Fruit fly (Drosophila melanogaster): Measurements from ENCODE around the gene CG4073.

Gene CG4073

DNA sequence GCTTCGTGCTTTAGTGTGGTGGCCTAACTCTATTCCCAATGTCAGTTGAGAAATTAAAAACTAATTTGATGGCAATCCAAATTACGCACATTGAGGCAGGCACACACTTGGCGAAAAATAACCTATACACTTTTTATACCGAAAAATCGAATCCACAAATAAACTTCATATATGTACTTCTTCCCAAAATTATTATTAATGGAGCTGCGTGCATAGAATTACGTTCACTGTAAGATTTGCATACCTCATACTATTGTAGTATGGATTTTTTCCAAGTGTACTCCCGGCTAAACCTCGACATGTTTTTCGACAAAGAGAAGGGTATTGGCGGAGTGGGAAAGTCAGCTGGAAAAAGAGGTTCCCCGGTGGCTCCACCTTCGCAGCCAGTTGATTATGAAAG lies 30.3 kb upstream of the CG4073 start (continued):
- TF ChIP-seq HLH54F (GFP tag; optimal IDR thresholded peaks at IDR 0.05) (peak; percentile 32), sc (optimal IDR thresholded peaks at IDR 0.05) (no peak), sc (GFP tag; optimal IDR thresholded peaks at IDR 0.05) (no peak), mam (GFP tag; optimal IDR thresholded peaks at IDR 0.05) (peak; percentile 41), ftz-f1 (GFP tag; optimal IDR thresholded peaks at IDR 0.05) (no peak), Fer2 (tag; optimal IDR thresholded peaks at IDR 0.05) (no peak), wor (GFP tag; IDR thresholded peaks at IDR 0.05) (peak; percentile 75), Hmx (GFP tag; optimal IDR thresholded peaks at IDR 0.05) (no peak), sd (tag; optimal IDR thresholded peaks at IDR 0.05) (peak; percentile 15), lbe (GFP tag; optimal IDR thresholded peaks at IDR 0.05) (no peak), Awh (GFP tag; IDR thresholded peaks at IDR 0.05) (peak; percentile 82), Lhr (GFP tag; optimal IDR thresholded peaks at IDR 0.05) (no peak), Hsf (GFP tag; optimal IDR thresholded peaks at IDR 0.05) (peak; percentile 33), CG8281 (tag; optimal IDR thresholded peaks at IDR 0.05) (peak; percentile 44), CG13624 (GFP tag; optimal IDR thresholded peaks at IDR 0.05) (peak; percentile 3), dmrt11E (tag; optimal IDR thresholded peaks at IDR 0.05) (peak; percentile 19), lilli (GFP tag; optimal IDR thresholded peaks at IDR 0.05) (peak; percentile 57), run (tag; optimal IDR thresholded peaks at IDR 0.05) (peak; percentile 32), lab (GFP tag; optimal IDR thresholded peaks at IDR 0.05) (peak; percentile 81), CG11504 (tag; optimal IDR thresholded peaks at IDR 0.05) (peak; percentile 89), CG8924 (tag; optimal IDR thresholded peaks at IDR 0.05) (peak; percentile 53), Oli (tag; optimal IDR thresholded peaks at IDR 0.05) (peak; percentile 79), Ets65A (GFP tag) (peak; percentile 96), CG15269 (tag; optimal IDR thresholded peaks at IDR 0.05) (peak; percentile 73), Xbp1 (GFP tag; optimal IDR thresholded peaks at IDR 0.05) (peak; percentile 63), bab2 (GFP tag; optimal IDR thresholded peaks at IDR 0.05) (peak; percentile 50), Drgx (GFP tag; IDR thresholded peaks at IDR 0.05) (peak; percentile 45), gem (tag; optimal IDR thresholded peaks at IDR 0.05) (peak; percentile 77), Xrp1 (GFP tag; IDR thresholded peaks at IDR 0.05) (peak; percentile 75), jing (GFP tag; optimal IDR thresholded peaks at IDR 0.05) (peak; percentile 50), Aef1 (GFP tag; IDR thresholded peaks at IDR 0.05) (peak; percentile 57; the same call in 1 of the 3 replicates), gce (GFP tag; IDR thresholded peaks at IDR 0.05) (0 out of 3 replicates have a peak, but pooled peaks have one; percentile 64), CG8478 (optimal IDR thresholded peaks at IDR 0.05) (no peak), CG11695 (GFP tag; IDR thresholded peaks at IDR 0.05) (peak; percentile 60; the same call in 1 of the 3 replicates), crc (GFP tag; optimal IDR thresholded peaks at IDR 0.05) (peak; percentile 29), CG15011 (GFP tag; optimal IDR thresholded peaks at IDR 0.05) (peak; percentile 41), Camta (GFP tag; optimal IDR thresholded peaks at IDR 0.05) (peak; percentile 56), CG12219 (GFP tag; optimal IDR thresholded peaks at IDR 0.05) (peak; percentile 63), chn (GFP tag; optimal IDR thresholded peaks at IDR 0.05) (peak; percentile 52), CG1233 (GFP tag; optimal IDR thresholded peaks at IDR 0.05) (peak; percentile 53), D (optimal IDR thresholded peaks at IDR 0.05) (no peak), D (GFP tag; optimal IDR thresholded peaks at IDR 0.05) (peak; percentile 50), Dek (tag; optimal IDR thresholded peaks at IDR 0.05) (peak; percentile 49), psq (GFP tag; optimal IDR thresholded peaks at IDR 0.05) (peak; percentile 10), Gsc (GFP tag; IDR thresholded peaks at IDR 0.05) (0 out of 2 replicates have a peak, but pooled peaks have one; percentile 37), Ravus (GFP tag; IDR thresholded peaks at IDR 0.05) (peak; percentile 39; the same call in 1 of the 2 replicates), crol (GFP tag; IDR thresholded peaks at IDR 0.05) (peak; percentile 35; the same call in 1 of the 2 replicates), ro (GFP tag; IDR thresholded peaks at IDR 0.05) (0 out of 2 replicates have a peak, but pooled peaks have one; percentile 16), ind (GFP tag; optimal IDR thresholded peaks at IDR 0.05) (peak; percentile 75), Gug (GFP tag; IDR thresholded peaks at IDR 0.05) (peak; percentile 49; the same call in 1 of the 4 replicates), CG7745 (tag; optimal IDR thresholded peaks at IDR 0.05) (no peak), HLH3B (GFP tag; IDR thresholded peaks at IDR 0.05) (peak; percentile 80)
